Fruit fly (Drosophila melanogaster) whole organism, embryonic: ENCODE results near the gene fry.

ENCODE experiments used
- Aef1 ChIP-seq: fragments of 200-800 bp; sonication (Bioruptor generic); IDR thresholded peaks from 3 replicates; pipeline ENCODE4 v1.3.6; 2022; ENCODE audit warnings: missing biosample characterization, missing genetic modification characterization
- B-H1 ChIP-seq: fragments of 200-800 bp; sonication (Bioruptor generic); IDR thresholded peaks from 3 replicates; pipeline ENCODE4 v1.3.6; 2022; ENCODE audit warnings: missing biosample characterization, missing genetic modification characterization
- CG10267 ChIP-seq: fragments of 200-800 bp; sonication (Bioruptor generic); optimal IDR thresholded peaks from 2 replicates; lab custom pipeline; 2018; ENCODE audit warnings: missing biosample characterization, mild to moderate bottlenecking, missing genetic modification characterization, moderate library complexity
- CG10979 ChIP-seq: fragments of 200-800 bp; sonication (Bioruptor generic); optimal IDR thresholded peaks from 2 replicates; lab custom pipeline; 2018; ENCODE audit warnings: missing biosample characterization, mild to moderate bottlenecking, missing genetic modification characterization, moderate library complexity
- CG11504 ChIP-seq: fragments of 200-800 bp; sonication (Bioruptor generic); optimal IDR thresholded peaks from 3 replicates; lab custom pipeline; 2019; ENCODE audit warnings: missing biosample characterization, mild to moderate bottlenecking, missing genetic modification characterization, moderate library complexity
- CG1233 ChIP-seq: fragments of 200-800 bp; sonication (Bioruptor generic); optimal IDR thresholded peaks from 4 replicates; lab custom pipeline; 2018; ENCODE audit warnings: missing biosample characterization, mild to moderate bottlenecking, missing genetic modification characterization
- CG15011 ChIP-seq: fragments of 200-800 bp; sonication (Bioruptor generic); optimal IDR thresholded peaks from 3 replicates; lab custom pipeline; 2018; ENCODE audit warnings: missing biosample characterization, mild to moderate bottlenecking, missing genetic modification characterization
- CG1602 ChIP-seq: fragments of 200-800 bp; sonication (Bioruptor generic); optimal IDR thresholded peaks from 3 replicates; lab custom pipeline; 2016; ENCODE audit warnings: missing biosample characterization, missing genetic modification characterization
- CG1603 ChIP-seq: fragments of 200-800 bp; sonication (Bioruptor generic); optimal IDR thresholded peaks from 2 replicates; lab custom pipeline; 2019; ENCODE audit warnings: missing biosample characterization, mild to moderate bottlenecking, missing genetic modification characterization, moderate library complexity
- CG16779 ChIP-seq: fragments of 200-800 bp; sonication (Bioruptor generic); IDR thresholded peaks from 2 replicates; pipeline ENCODE4 v1.3.6; 2022; ENCODE audit warnings: missing biosample characterization, missing genetic modification characterization
- CG17361 ChIP-seq: fragments of 200-800 bp; sonication (Bioruptor generic); IDR thresholded peaks from 3 replicates; pipeline ENCODE4 v1.3.6; 2022; ENCODE audit warnings: missing biosample characterization, missing genetic modification characterization
- CG2129 ChIP-seq: fragments of 200-800 bp; sonication (Bioruptor generic); IDR thresholded peaks from 2 replicates; pipeline ENCODE4 v1.3.6; 2022; ENCODE audit warnings: missing biosample characterization, missing genetic modification characterization; ENCODE audit not compliant: partially characterized antibody
- CG3065 ChIP-seq: fragments of 200-800 bp; sonication (Bioruptor generic); optimal IDR thresholded peaks from 2 replicates; lab custom pipeline; 2016; ENCODE audit warnings: missing biosample characterization, missing genetic modification characterization
- CG4404 ChIP-seq: fragments of 200-800 bp; sonication (Bioruptor generic); IDR thresholded peaks from 2 replicates; pipeline ENCODE4 v1.3.6; 2022; ENCODE audit warnings: missing biosample characterization, missing genetic modification characterization
- CG4730 ChIP-seq: fragments of 200-800 bp; sonication (Bioruptor generic); IDR thresholded peaks from 2 replicates; pipeline ENCODE4 v1.3.6; 2022; ENCODE audit warnings: missing biosample characterization, missing genetic modification characterization
- CG7987 ChIP-seq: fragments of 200-800 bp; sonication (Bioruptor generic); optimal IDR thresholded peaks from 2 replicates; lab custom pipeline; 2018; ENCODE audit warnings: missing biosample characterization, mild to moderate bottlenecking, missing genetic modification characterization, moderate library complexity
- CG8478 ChIP-seq: fragments of >200 bp; optimal IDR thresholded peaks from 2 replicates; lab custom pipeline; 2018
- CG8765 ChIP-seq: fragments of 200-800 bp; sonication (Bioruptor generic); IDR thresholded peaks from 2 replicates; pipeline ENCODE4 v1.3.6; 2022; ENCODE audit warnings: missing biosample characterization, missing genetic modification characterization
- CG9215 ChIP-seq: fragments of 200-800 bp; sonication (Bioruptor generic); IDR thresholded peaks from 2 replicates; pipeline ENCODE4 v1.3.6; 2022; ENCODE audit warnings: missing biosample characterization, missing genetic modification characterization
- CHES-1-like ChIP-seq: fragments of 200-800 bp; sonication (Bioruptor generic); optimal IDR thresholded peaks from 2 replicates; lab custom pipeline; 2016; ENCODE audit warnings: missing biosample characterization, missing genetic modification characterization
- CkIIα-i1 ChIP-seq: fragments of 200-800 bp; sonication (Bioruptor generic); IDR thresholded peaks from 2 replicates; pipeline ENCODE4 v1.3.6; 2022; ENCODE audit warnings: missing biosample characterization, missing genetic modification characterization
- Gsc ChIP-seq: fragments of 200-800 bp; sonication (Bioruptor generic); IDR thresholded peaks from 2 replicates; pipeline ENCODE4 v1.3.6; 2022; ENCODE audit warnings: missing biosample characterization, missing genetic modification characterization
- HmgZ ChIP-seq: fragments of 200-800 bp; sonication (Bioruptor generic); optimal IDR thresholded peaks from 2 replicates; lab custom pipeline; 2018; ENCODE audit warnings: missing biosample characterization, mild to moderate bottlenecking, missing genetic modification characterization
- Hmx ChIP-seq: fragments of 200-800 bp; sonication (Bioruptor generic); optimal IDR thresholded peaks from 2 replicates; lab custom pipeline; 2016; ENCODE audit warnings: missing biosample characterization, missing genetic modification characterization
- Lhr ChIP-seq: fragments of 200-800 bp; sonication (Bioruptor generic); optimal IDR thresholded peaks from 3 replicates; lab custom pipeline; 2017; ENCODE audit warnings: mild to moderate bottlenecking, missing biosample characterization, missing genetic modification reagents, missing genetic modification characterization
- Max ChIP-seq: fragments of 200-800 bp; sonication (Bioruptor generic); optimal IDR thresholded peaks from 2 replicates; lab custom pipeline; 2016; ENCODE audit warnings: missing biosample characterization, mild to moderate bottlenecking, missing genetic modification characterization
- Mrtf ChIP-seq: fragments of 200-800 bp; sonication (Bioruptor generic); IDR thresholded peaks from 3 replicates; pipeline ENCODE4 v1.3.6; 2022; ENCODE audit warnings: missing biosample characterization, missing genetic modification characterization
- Nf-YC ChIP-seq: fragments of 200-800 bp; optimal IDR thresholded peaks from 3 replicates; lab custom pipeline; 2019; ENCODE audit warnings: missing biosample characterization, mild to moderate bottlenecking, missing genetic modification characterization, moderate library complexity
- Ravus ChIP-seq: fragments of 200-800 bp; sonication (Bioruptor generic); IDR thresholded peaks from 2 replicates; pipeline ENCODE4 v1.3.6; 2022; ENCODE audit warnings: missing biosample characterization, missing genetic modification characterization
- Rfx ChIP-seq: fragments of 200-800 bp; sonication (Bioruptor generic); IDR thresholded peaks from 2 replicates; pipeline ENCODE4 v1.3.6; 2022; ENCODE audit warnings: missing biosample characterization, missing genetic modification characterization
- Sox102F ChIP-seq: fragments of 200-800 bp; sonication (Bioruptor generic); optimal IDR thresholded peaks from 2 replicates; lab custom pipeline; 2018; ENCODE audit warnings: missing biosample characterization, mild to moderate bottlenecking, missing genetic modification characterization, moderate library complexity
- Spps ChIP-seq: fragments of 200-800 bp; sonication (Bioruptor generic); optimal IDR thresholded peaks from 2 replicates; lab custom pipeline; 2018; ENCODE audit warnings: missing biosample characterization, mild to moderate bottlenecking, missing genetic modification characterization
- TFAM ChIP-seq: fragments of 200-800 bp; sonication (Bioruptor generic); optimal IDR thresholded peaks from 2 replicates; lab custom pipeline; 2017; ENCODE audit warnings: missing biosample characterization, missing genetic modification characterization, inconsistent platforms
- abd-A ChIP-seq: fragments of 200-800 bp; sonication (Bioruptor generic); optimal IDR thresholded peaks from 3 replicates; lab custom pipeline; 2019; ENCODE audit warnings: missing biosample characterization, mild to moderate bottlenecking, missing genetic modification characterization, moderate library complexity
- br ChIP-seq: fragments of >200 bp; optimal IDR thresholded peaks from 2 replicates; lab custom pipeline; 2017
- dimm ChIP-seq: fragments of 200-800 bp; sonication (Bioruptor generic); IDR thresholded peaks from 2 replicates; pipeline ENCODE4 v1.3.6; 2022; ENCODE audit warnings: missing biosample characterization, missing genetic modification characterization
- fd96Cb ChIP-seq: fragments of 200-800 bp; sonication (Bioruptor generic); optimal IDR thresholded peaks from 2 replicates; lab custom pipeline; 2018; ENCODE audit warnings: missing biosample characterization, mild to moderate bottlenecking, missing genetic modification characterization, moderate library complexity
- fu2 ChIP-seq: fragments of 200-800 bp; sonication (Bioruptor generic); optimal IDR thresholded peaks from 2 replicates; lab custom pipeline; 2016; ENCODE audit warnings: missing biosample characterization, missing genetic modification characterization
- ham ChIP-seq: fragments of 200-800 bp; sonication (Bioruptor generic); IDR thresholded peaks from 2 replicates; pipeline ENCODE4 v1.3.6; 2022; ENCODE audit warnings: missing biosample characterization, missing genetic modification characterization
- ind ChIP-seq: fragments of 200-800 bp; sonication (Bioruptor generic); optimal IDR thresholded peaks from 3 replicates; lab custom pipeline; 2016; ENCODE audit warnings: missing biosample characterization, missing genetic modification characterization
- klu ChIP-seq: fragments of 200-800 bp; sonication (Bioruptor generic); IDR thresholded peaks from 2 replicates; pipeline ENCODE4 v1.3.6; 2022; ENCODE audit warnings: missing biosample characterization, missing genetic modification characterization
- lola ChIP-seq, 3 experiments: fragments of >200 bp in 2 of 3; fragments of 200-800 bp in 1 of 3; sonication (Bioruptor generic) in 1 of 3; optimal IDR thresholded peaks; 2 replicates each; lab custom pipeline; 2017 to 2019; ENCODE audit warnings: missing biosample characterization in 3 of 3, missing genetic modification characterization in 3 of 3, mild to moderate bottlenecking in 1 of 3, moderate library complexity in 1 of 3
- ranshi ChIP-seq: fragments of 200-800 bp; sonication (Bioruptor generic); IDR thresholded peaks from 2 replicates; pipeline ENCODE4 v1.3.6; 2022; ENCODE audit warnings: missing biosample characterization, missing genetic modification characterization
- sisA ChIP-seq: fragments of 200-800 bp; sonication (Bioruptor generic); IDR thresholded peaks from 2 replicates; pipeline ENCODE4 v1.3.6; 2022; ENCODE audit warnings: missing biosample characterization, missing genetic modification characterization
- sna ChIP-seq: fragments of 200-800 bp; sonication (Bioruptor generic); IDR thresholded peaks from 2 replicates; pipeline ENCODE4 v1.3.6; 2022; ENCODE audit warnings: missing biosample characterization, missing genetic modification characterization; ENCODE audit not compliant: partially characterized antibody
- sqz ChIP-seq: fragments of 200-800 bp; sonication (Bioruptor generic); optimal IDR thresholded peaks from 3 replicates; lab custom pipeline; 2018; ENCODE audit warnings: missing biosample characterization, mild to moderate bottlenecking, missing genetic modification characterization
- stc ChIP-seq: fragments of 200-800 bp; sonication (Bioruptor generic); IDR thresholded peaks from 2 replicates; pipeline ENCODE4 v1.3.6; 2022; ENCODE audit warnings: missing biosample characterization, missing genetic modification characterization
- tgo ChIP-seq: fragments of 200-800 bp; sonication (Bioruptor generic); IDR thresholded peaks from 3 replicates; pipeline ENCODE4 v1.3.6; 2022; ENCODE audit warnings: missing biosample characterization, missing genetic modification characterization
- tx ChIP-seq: fragments of 200-800 bp; sonication (Bioruptor generic); optimal IDR thresholded peaks from 2 replicates; lab custom pipeline; 2016; ENCODE audit warnings: missing biosample characterization, missing genetic modification characterization
- unpg ChIP-seq: fragments of 200-800 bp; sonication (Bioruptor generic); optimal IDR thresholded peaks from 3 replicates; lab custom pipeline; 2018; ENCODE audit warnings: missing biosample characterization, mild to moderate bottlenecking, missing genetic modification characterization, moderate library complexity
- z ChIP-seq: fragments of 200-800 bp; sonication (Bioruptor generic); IDR thresholded peaks from 3 replicates; pipeline ENCODE4 v1.3.6; 2022; ENCODE audit warnings: missing biosample characterization, missing genetic modification characterization
- zen2 ChIP-seq: fragments of 200-800 bp; sonication (Bioruptor generic); IDR thresholded peaks from 3 replicates; pipeline ENCODE4 v1.3.6; 2022; ENCODE audit warnings: missing biosample characterization, missing genetic modification characterization; ENCODE audit not compliant: partially characterized antibody

fry gene

dm6 chr3L:9723108-9723507, 44.2 kb upstream of the fry start, which contains the start of the genes nbs and defl (continued):
- TF ChIP-seq Ravus (GFP tag; lab: Robert Waterston, UW) (peak; percentile 43), ham (GFP tag; lab: Robert Waterston, UW) (no peak), CG17361 (GFP tag; lab: Robert Waterston, UW) (peak; percentile 86), CG8478 (lab: Kevin White, UChicago) (no peak), zen2 (GFP tag; lab: Robert Waterston, UW) (no peak; the same call in 2 of the 3 replicates), CG1603 (tag; lab: Kevin White, UChicago) (no peak), CG16779 (GFP tag; lab: Robert Waterston, UW) (no peak), CkIIα-i1 (GFP tag; lab: Robert Waterston, UW) (no peak), CG4404 (GFP tag; lab: Robert Waterston, UW) (peak; percentile 69), unpg (GFP tag; lab: Kevin White, UChicago) (no peak), Hmx (no peak), Sox102F (GFP tag; lab: Kevin White, UChicago) (no peak), CG9215 (GFP tag; lab: Robert Waterston, UW) (peak; percentile 81), ind (peak; percentile 75), z (GFP tag; lab: Robert Waterston, UW) (no peak), CG7987 (no peak), CG10979 (tag; lab: Kevin White, UChicago) (peak; percentile 46), Gsc (no peak), lola (GFP tag; optimal IDR thresholded peaks at IDR 0.05; lab: Kevin White, UChicago) (peak in 1 of 3 experiments; percentile 56), stc (GFP tag; lab: Robert Waterston, UW) (peak; percentile 62; the same call in 1 of the 2 replicates), abd-A (tag; lab: Kevin White, UChicago) (no peak), sna (GFP tag; lab: Robert Waterston, UW) (no peak), tx (GFP tag; lab: Kevin White, UChicago) (peak; percentile 57), CG8765 (GFP tag; lab: Robert Waterston, UW) (peak; percentile 65), CG10267 (tag; lab: Kevin White, UChicago) (peak; percentile 52), Nf-YC (peak; percentile 82), CG1602 (GFP tag; lab: Kevin White, UChicago) (peak; percentile 70), br (lab: Kevin White, UChicago) (no peak), CHES-1-like (peak; percentile 76), CG15011 (GFP tag; lab: Kevin White, UChicago) (no peak), CG2129 (no peak), B-H1 (GFP tag; lab: Robert Waterston, UW) (peak; percentile 75; the same call in 2 of the 3 replicates), fd96Cb (tag; lab: Kevin White, UChicago) (peak; percentile 47), klu (GFP tag; lab: Robert Waterston, UW) (peak; percentile 48; the same call in 1 of the 2 replicates), fu2 (GFP tag; lab: Kevin White, UChicago) (peak; percentile 71), CG3065 (peak; percentile 32), Aef1 (GFP tag; lab: Robert Waterston, UW) (peak; percentile 74), sisA (GFP tag; lab: Robert Waterston, UW) (peak; percentile 78), Spps (tag; lab: Kevin White, UChicago) (no peak), CG11504 (no peak), Rfx (GFP tag; lab: Robert Waterston, UW) (peak; percentile 81), TFAM (GFP tag; lab: Kevin White, UChicago) (no peak), sqz (GFP tag; lab: Kevin White, UChicago) (no peak), tgo (peak; percentile 72; the same call in 2 of the 3 replicates), HmgZ (peak; percentile 58), Max (GFP tag; lab: Kevin White, UChicago) (peak; percentile 60), Mrtf (GFP tag; lab: Robert Waterston, UW) (0 out of 3 replicates have a peak, but pooled peaks have one; percentile 49), dimm (no peak), ranshi (GFP tag; lab: Robert Waterston, UW) (peak; percentile 71), Lhr (GFP tag; lab: Kevin White, UChicago) (no peak), CG4730 (GFP tag; lab: Robert Waterston, UW) (peak; percentile 55), CG1233 (GFP tag; lab: Kevin White, UChicago) (no peak)
